Fruit fly (Drosophila melanogaster) whole organism, adult: Measurements from ENCODE around the gene pb.

Source experiments
- CG11617 ChIP-seq: fragments of 200-800 bp; sonication (Bioruptor generic); optimal IDR thresholded peaks from 2 replicates; lab custom pipeline; 2017; ENCODE audit warnings: mild to moderate bottlenecking, missing biosample characterization, missing genetic modification reagents, missing genetic modification characterization
- CG14711 ChIP-seq: fragments of 200-800 bp; sonication (Bioruptor generic); optimal IDR thresholded peaks from 2 replicates; lab custom pipeline; 2018; ENCODE audit warnings: missing biosample characterization, mild to moderate bottlenecking, missing genetic modification characterization, moderate library complexity
- CG1620 ChIP-seq: fragments of 200-800 bp; sonication (Bioruptor generic); optimal IDR thresholded peaks from 2 replicates; lab custom pipeline; 2016; ENCODE audit warnings: missing biosample characterization, missing genetic modification characterization
- CG33017 ChIP-seq: fragments of 200-800 bp; sonication (Bioruptor generic); optimal IDR thresholded peaks from 2 replicates; lab custom pipeline; 2018; ENCODE audit warnings: missing biosample characterization, mild to moderate bottlenecking, missing genetic modification characterization, moderate library complexity
- CG5204 ChIP-seq: fragments of 200-800 bp; sonication (Bioruptor generic); optimal IDR thresholded peaks from 2 replicates; lab custom pipeline; 2016; ENCODE audit warnings: missing biosample characterization, missing genetic modification characterization
- CG7045 ChIP-seq: fragments of 200-800 bp; sonication (Bioruptor generic); optimal IDR thresholded peaks from 2 replicates; lab custom pipeline; 2017; ENCODE audit warnings: missing biosample characterization, mild to moderate bottlenecking, missing genetic modification characterization
- CG7101 ChIP-seq: fragments of 200-800 bp; sonication (Bioruptor generic); optimal IDR thresholded peaks from 2 replicates; lab custom pipeline; 2018; ENCODE audit warnings: missing biosample characterization, mild to moderate bottlenecking, missing genetic modification characterization, moderate library complexity
- Clk ChIP-seq: fragments of 200-800 bp; sonication (Bioruptor generic); optimal IDR thresholded peaks from 2 replicates; lab custom pipeline; 2017; ENCODE audit warnings: missing biosample characterization, missing genetic modification characterization
- Crg-1 ChIP-seq: fragments of 200-800 bp; sonication (Bioruptor generic); optimal IDR thresholded peaks from 2 replicates; lab custom pipeline; 2016; ENCODE audit warnings: missing biosample characterization, missing genetic modification characterization
- Hr96 ChIP-seq: fragments of 200-800 bp; sonication (Bioruptor generic); optimal IDR thresholded peaks from 2 replicates; lab custom pipeline; 2016; ENCODE audit warnings: missing biosample characterization, missing genetic modification characterization
- Mnt ChIP-seq: fragments of 200-800 bp; sonication (Bioruptor generic); optimal IDR thresholded peaks from 2 replicates; lab custom pipeline; 2016; ENCODE audit warnings: missing biosample characterization, mild to moderate bottlenecking, missing genetic modification characterization
- bab1 ChIP-seq: fragments of 200-800 bp; sonication (Bioruptor generic); optimal IDR thresholded peaks from 3 replicates; lab custom pipeline; 2019; ENCODE audit warnings: missing biosample characterization, mild to moderate bottlenecking, missing genetic modification characterization, moderate library complexity
- cic ChIP-seq: fragments of 200-800 bp; sonication (Bioruptor generic); optimal IDR thresholded peaks from 2 replicates; lab custom pipeline; 2017; ENCODE audit warnings: missing biosample characterization, mild to moderate bottlenecking, missing genetic modification characterization, moderate library complexity
- cnc ChIP-seq, 2 experiments: fragments of >200 bp; optimal IDR thresholded peaks; 2 replicates each; lab custom pipeline; 2017
- kay ChIP-seq: fragments of 200-800 bp; sonication (Bioruptor generic); peaks from one replicate; lab custom pipeline; 2016; ENCODE audit warnings: missing biosample characterization, missing genetic modification characterization, borderline replicate concordance
- ovo ChIP-seq: fragments of 200-800 bp; sonication (Bioruptor generic); optimal IDR thresholded peaks from 2 replicates; lab custom pipeline; 2016; ENCODE audit warnings: missing biosample characterization, missing genetic modification characterization
- pad ChIP-seq: fragments of 200-800 bp; sonication (Bioruptor generic); optimal IDR thresholded peaks from 3 replicates; lab custom pipeline; 2017; ENCODE audit warnings: missing biosample characterization, missing genetic modification characterization, mild to moderate bottlenecking, moderate library complexity, missing genetic modification reagents
- tj ChIP-seq: fragments of 200-800 bp; sonication (Bioruptor generic); optimal IDR thresholded peaks from 3 replicates; lab custom pipeline; 2017; ENCODE audit warnings: missing biosample characterization, mild to moderate bottlenecking, missing genetic modification characterization, moderate library complexity
- toe ChIP-seq: fragments of 200-800 bp; sonication (Bioruptor generic); optimal IDR thresholded peaks from 2 replicates; lab custom pipeline; 2016; ENCODE audit warnings: missing biosample characterization, missing genetic modification characterization

Gene pb

dm6 chr3R:6668234-6668633 is 73.6 kb downstream of the pb start:
- TF ChIP-seq CG7045 (GFP tag; lab: Kevin White, UChicago) (no peak), Crg-1 (GFP tag; lab: Kevin White, UChicago) (no peak), toe (GFP tag; lab: Kevin White, UChicago) (no peak), cnc (optimal IDR thresholded peaks at IDR 0.05; lab: Kevin White, UChicago) (no peak), bab1 (no peak), pad (GFP tag; lab: Kevin White, UChicago) (no peak), Hr96 (GFP tag; lab: Kevin White, UChicago) (no peak), cic (GFP tag; lab: Kevin White, UChicago) (no peak), CG5204 (GFP tag; lab: Kevin White, UChicago) (no peak), tj (GFP tag; lab: Kevin White, UChicago) (no peak), Clk (GFP tag; lab: Kevin White, UChicago) (no peak), kay (GFP tag; lab: Kevin White, UChicago) (no peak), CG1620 (GFP tag; lab: Kevin White, UChicago) (no peak), CG33017 (tag; lab: Kevin White, UChicago) (no peak)

- TF ChIP-seq Hr96 (GFP tag; lab: Kevin White, UChicago) (no peak), CG5204 (GFP tag; lab: Kevin White, UChicago) (no peak), CG1620 (GFP tag; lab: Kevin White, UChicago) (no peak), ovo (GFP tag; lab: Kevin White, UChicago) (no peak), CG7045 (GFP tag; lab: Kevin White, UChicago) (no peak), Clk (GFP tag; lab: Kevin White, UChicago) (no peak), tj (GFP tag; lab: Kevin White, UChicago) (no peak), pad (GFP tag; lab: Kevin White, UChicago) (no peak), bab1 (no peak), CG14711 (tag; lab: Kevin White, UChicago) (no peak), CG11617 (GFP tag; lab: Kevin White, UChicago) (no peak), CG7101 (tag; lab: Kevin White, UChicago) (no peak), cnc (optimal IDR thresholded peaks at IDR 0.05; lab: Kevin White, UChicago) (no peak), CG33017 (tag; lab: Kevin White, UChicago) (no peak)
Observed at dm6 chr3R:6667245-6667644, 74.6 kb downstream of the pb start.

dm6 chr3R:6665117-6665654 is 76.7 kb downstream of the pb start:
- no peak for TF ChIP-seq Hr96 (GFP tag; lab: Kevin White, UChicago)

- no peak for TF ChIP-seq Clk (GFP tag; lab: Kevin White, UChicago)
- TF ChIP-seq tj (GFP tag; lab: Kevin White, UChicago) = no peak
- TF ChIP-seq Mnt (GFP tag; lab: Kevin White, UChicago) = no peak
- TF ChIP-seq bab1 = no peak
- no peak for TF ChIP-seq CG5204 (GFP tag; lab: Kevin White, UChicago)
- TF ChIP-seq cnc (optimal IDR thresholded peaks at IDR 0.05; lab: Kevin White, UChicago) = no peak
- no peak for TF ChIP-seq pad (GFP tag; lab: Kevin White, UChicago)
- no peak for TF ChIP-seq CG1620 (GFP tag; lab: Kevin White, UChicago)
- TF ChIP-seq CG33017 (tag; lab: Kevin White, UChicago) = no peak
- TF ChIP-seq Hr96 (GFP tag; lab: Kevin White, UChicago) = no peak
- TF ChIP-seq CG7045 (GFP tag; lab: Kevin White, UChicago) = no peak
- TF ChIP-seq CG14711 (tag; lab: Kevin White, UChicago) = no peak
Observed at dm6 chr3R:6664371-6665116, 77.3 kb downstream of the pb start.

dm6 chr3R:6663289-6663666 is 78.6 kb downstream of the pb start:
- TF ChIP-seq ovo (GFP tag; lab: Kevin White, UChicago) = no peak
- TF ChIP-seq Mnt (GFP tag; lab: Kevin White, UChicago) = no peak
- TF ChIP-seq CG5204 (GFP tag; lab: Kevin White, UChicago) = no peak
- TF ChIP-seq bab1 = no peak
- TF ChIP-seq Hr96 (GFP tag; lab: Kevin White, UChicago) = no peak
- no peak for TF ChIP-seq Clk (GFP tag; lab: Kevin White, UChicago)
- no peak for TF ChIP-seq Crg-1 (GFP tag; lab: Kevin White, UChicago)
- no peak for TF ChIP-seq toe (GFP tag; lab: Kevin White, UChicago)

dm6 chr3R:6662613-6663288 is 79.1 kb downstream of the pb start:
- TF ChIP-seq cnc (optimal IDR thresholded peaks at IDR 0.05; lab: Kevin White, UChicago) (no peak), Hr96 (GFP tag; lab: Kevin White, UChicago) (no peak), cic (GFP tag; lab: Kevin White, UChicago) (no peak), bab1 (no peak)
